Worm (Caenorhabditis elegans) whole organism, midembryonic: ENCODE measurements around the gene zip-7.

Experiments used
- T22C8.4 ChIP-seq: fragments of 200-800 bp; sonication (Bioruptor generic); IDR thresholded peaks from 2 replicates; pipeline ENCODE4 v1.3.6; 2022; ENCODE audit warnings: missing genetic modification characterization, missing compliant biosample characterization
- cog-1 ChIP-seq: sonication (generic microtip); optimal IDR thresholded peaks from 2 replicates; lab custom pipeline; 2016; ENCODE audit warnings: missing genetic modification characterization, missing compliant biosample characterization
- flt-1 ChIP-seq: fragments of 200-800 bp; sonication (Bioruptor generic); IDR thresholded peaks from 2 replicates; pipeline ENCODE4 v1.3.6; 2022; ENCODE audit warnings: missing genetic modification characterization, missing compliant biosample characterization
- klf-2 ChIP-seq: fragments of 200-800 bp; sonication (Bioruptor generic); conservative IDR thresholded peaks from 2 replicates; pipeline ENCODE4 v1.3.6; 2022; ENCODE audit warnings: missing genetic modification reagents, missing genetic modification characterization, missing compliant biosample characterization
- med-1 ChIP-seq: sonication (generic microtip); optimal IDR thresholded peaks from 2 replicates; lab custom pipeline; 2017; ENCODE audit warnings: missing genetic modification characterization, mild to moderate bottlenecking, missing compliant biosample characterization, antibody characterized with exemption, missing genetic modification reagents; ENCODE audit not compliant: insufficient read depth
- ref-1 ChIP-seq: fragments of 200-800 bp; sonication (Bioruptor generic); conservative IDR thresholded peaks from 2 replicates; pipeline ENCODE4 v1.3.6; 2022; ENCODE audit warnings: missing genetic modification reagents, missing genetic modification characterization, missing compliant biosample characterization
- tab-1 ChIP-seq: fragments of 200-800 bp; sonication (Bioruptor generic); IDR thresholded peaks from 2 replicates; pipeline ENCODE4 v1.3.6; 2022; ENCODE audit warnings: missing genetic modification characterization, missing compliant biosample characterization
- ztf-29 ChIP-seq: fragments of 200-800 bp; sonication (Bioruptor generic); IDR thresholded peaks from 2 replicates; pipeline ENCODE4 v1.3.6; 2022; ENCODE audit warnings: missing genetic modification reagents, missing genetic modification characterization, missing compliant biosample characterization

ce11 chrIV:16503590-16504217 lies 1.8 kb downstream of the zip-7 start:
- TF ChIP-seq med-1 (GFP tag; lab: Kevin White, UChicago) (no peak), T22C8.4 (GFP tag; lab: Robert Waterston, UW) (no peak), tab-1 (GFP tag; lab: Robert Waterston, UW) (0 out of 2 replicates have a peak, but pooled peaks have one; percentile 47), ref-1 (no peak), klf-2 (no peak), cog-1 (tag; lab: Kevin White, UChicago) (no peak), flt-1 (0 out of 2 replicates have a peak, but pooled peaks have one; percentile 40), ztf-29 (GFP tag; lab: Robert Waterston, UW) (no peak)
